Worm (Caenorhabditis elegans) whole organism, late embryonic: ENCODE results near the gene C06E2.5.

Experiments used
- C08G9.2 ChIP-seq: sonication (generic microtip); optimal IDR thresholded peaks from 2 replicates; lab custom pipeline; 2016; ENCODE audit warnings: mild to moderate bottlenecking, missing genetic modification characterization, moderate library complexity, missing compliant biosample characterization
- C38D4.7 ChIP-seq: fragments of 200-800 bp; sonication (Bioruptor generic); optimal IDR thresholded peaks from 2 replicates; lab custom pipeline; 2018; ENCODE audit warnings: mild to moderate bottlenecking, missing genetic modification characterization, moderate library complexity, missing compliant biosample characterization
- F13H6.1 ChIP-seq: sonication (generic microtip); optimal IDR thresholded peaks from 2 replicates; lab custom pipeline; 2016; ENCODE audit warnings: missing genetic modification characterization, missing compliant biosample characterization
- K02D7.2 ChIP-seq: sonication (generic microtip); optimal IDR thresholded peaks from 2 replicates; lab custom pipeline; 2017; ENCODE audit warnings: mild to moderate bottlenecking, missing genetic modification characterization, missing compliant biosample characterization
- K09A11.1 ChIP-seq: sonication (generic microtip); optimal IDR thresholded peaks from 2 replicates; lab custom pipeline; 2017; ENCODE audit warnings: antibody characterized with exemption, mild to moderate bottlenecking, missing genetic modification characterization, missing compliant biosample characterization; ENCODE audit not compliant: insufficient read depth
- ama-1 ChIP-seq: fragments of 150-350 bp; optimal IDR thresholded peaks from 2 replicates; lab custom pipeline; 2014
- ceh-14 ChIP-seq: sonication (generic microtip); optimal IDR thresholded peaks from 2 replicates; lab custom pipeline; 2016; ENCODE audit warnings: missing genotype, missing genetic modification characterization, missing compliant biosample characterization
- ceh-18 ChIP-seq: sonication (generic microtip); optimal IDR thresholded peaks from 2 replicates; lab custom pipeline; 2016; ENCODE audit warnings: missing genetic modification characterization, missing compliant biosample characterization
- ceh-2 ChIP-seq: sonication (generic microtip); optimal IDR thresholded peaks from 2 replicates; lab custom pipeline; 2016; ENCODE audit warnings: missing genotype, missing genetic modification characterization, missing compliant biosample characterization
- ceh-22 ChIP-seq: sonication (generic microtip); optimal IDR thresholded peaks from 2 replicates; lab custom pipeline; 2017; ENCODE audit warnings: missing biosample characterization, missing genetic modification characterization
- ceh-31 ChIP-seq: sonication (generic microtip); optimal IDR thresholded peaks from 2 replicates; lab custom pipeline; 2016; ENCODE audit warnings: missing genetic modification characterization, missing compliant biosample characterization
- ceh-34 ChIP-seq: sonication (generic microtip); optimal IDR thresholded peaks from 2 replicates; lab custom pipeline; 2016; ENCODE audit warnings: mild to moderate bottlenecking, missing genetic modification characterization, missing compliant biosample characterization
- ceh-45 ChIP-seq: fragments of 200-800 bp; sonication (Bioruptor generic); IDR thresholded peaks from 2 replicates; pipeline ENCODE4 v1.3.6; 2022; ENCODE audit warnings: missing genetic modification reagents, missing genetic modification characterization, missing compliant biosample characterization
- ceh-48 ChIP-seq: sonication (generic microtip); optimal IDR thresholded peaks from 2 replicates; lab custom pipeline; 2016; ENCODE audit warnings: missing genetic modification characterization, inconsistent platforms, missing compliant biosample characterization
- ceh-6 ChIP-seq: fragments of 200-800 bp; sonication (Bioruptor generic); optimal IDR thresholded peaks from 2 replicates; lab custom pipeline; 2018; ENCODE audit warnings: mild to moderate bottlenecking, missing genetic modification characterization, missing compliant biosample characterization
- che-1 ChIP-seq: sonication (generic microtip); optimal IDR thresholded peaks from 2 replicates; lab custom pipeline; 2016; ENCODE audit warnings: mild to moderate bottlenecking, missing genetic modification characterization, missing compliant biosample characterization
- dmd-4 ChIP-seq: sonication (generic microtip); optimal IDR thresholded peaks from 2 replicates; lab custom pipeline; 2016; ENCODE audit warnings: borderline replicate concordance, missing genetic modification characterization, missing compliant biosample characterization
- dve-1 ChIP-seq: sonication (generic microtip); optimal IDR thresholded peaks from 2 replicates; lab custom pipeline; 2017; ENCODE audit warnings: antibody characterized with exemption, mild to moderate bottlenecking, missing genetic modification characterization, missing compliant biosample characterization
- elt-2 ChIP-seq: sonication (generic microtip); optimal IDR thresholded peaks from 2 replicates; lab custom pipeline; 2016; ENCODE audit warnings: missing genetic modification reagents, missing genetic modification characterization, missing compliant biosample characterization
- elt-4 ChIP-seq: sonication (generic microtip); optimal IDR thresholded peaks from 2 replicates; lab custom pipeline; 2016; ENCODE audit warnings: missing genetic modification characterization, missing compliant biosample characterization
- ets-4 ChIP-seq: sonication (generic microtip); optimal IDR thresholded peaks from 2 replicates; lab custom pipeline; 2016; ENCODE audit warnings: missing genetic modification characterization, missing compliant biosample characterization
- eyg-1 ChIP-seq: sonication (generic microtip); optimal IDR thresholded peaks from 2 replicates; lab custom pipeline; 2016; ENCODE audit warnings: missing genotype, missing genetic modification characterization, missing compliant biosample characterization
- fax-1 ChIP-seq: sonication (generic microtip); optimal IDR thresholded peaks from 2 replicates; lab custom pipeline; 2016; ENCODE audit warnings: missing genotype, missing genetic modification characterization, missing compliant biosample characterization
- fkh-6 ChIP-seq: sonication (generic microtip); optimal IDR thresholded peaks from 2 replicates; lab custom pipeline; 2016; ENCODE audit warnings: missing genetic modification characterization, missing compliant biosample characterization
- hlh-13 ChIP-seq: fragments of 200-800 bp; sonication (Bioruptor generic); optimal IDR thresholded peaks from 2 replicates; lab custom pipeline; 2018; ENCODE audit warnings: mild to moderate bottlenecking, missing genetic modification characterization, missing compliant biosample characterization
- hlh-15 ChIP-seq: sonication (generic microtip); optimal IDR thresholded peaks from 2 replicates; lab custom pipeline; 2016; ENCODE audit warnings: missing genetic modification characterization, missing compliant biosample characterization
- hlh-30 ChIP-seq: sonication (generic microtip); optimal IDR thresholded peaks from 2 replicates; lab custom pipeline; 2017; ENCODE audit warnings: antibody characterized with exemption, missing genetic modification characterization, missing compliant biosample characterization; ENCODE audit not compliant: insufficient read depth
- hlh-6 ChIP-seq: sonication (generic microtip); optimal IDR thresholded peaks from 2 replicates; lab custom pipeline; 2016; ENCODE audit warnings: missing genotype, missing genetic modification characterization, missing compliant biosample characterization
- lim-6 ChIP-seq: sonication (generic microtip); optimal IDR thresholded peaks from 2 replicates; lab custom pipeline; 2016; ENCODE audit warnings: missing genetic modification characterization, missing compliant biosample characterization
- lin-11 ChIP-seq: fragments of 200-800 bp; sonication (Bioruptor generic); optimal IDR thresholded peaks from 2 replicates; lab custom pipeline; 2018; ENCODE audit warnings: mild to moderate bottlenecking, missing genetic modification characterization, missing compliant biosample characterization
- nhr-232 ChIP-seq: sonication (generic microtip); optimal IDR thresholded peaks from 2 replicates; lab custom pipeline; 2016; ENCODE audit warnings: missing genetic modification characterization, missing compliant biosample characterization
- pag-3 ChIP-seq: sonication (generic microtip); optimal IDR thresholded peaks from 2 replicates; lab custom pipeline; 2016; ENCODE audit warnings: missing compliant biosample characterization, missing genetic modification characterization, borderline replicate concordance
- pat-9 ChIP-seq: fragments of 200-800 bp; sonication (Bioruptor generic); optimal IDR thresholded peaks from 2 replicates; lab custom pipeline; 2018; ENCODE audit warnings: mild to moderate bottlenecking, missing genetic modification characterization, moderate library complexity, missing compliant biosample characterization
- pha-2 ChIP-seq: sonication (generic microtip); optimal IDR thresholded peaks from 2 replicates; lab custom pipeline; 2017; ENCODE audit warnings: mild to moderate bottlenecking, missing genetic modification characterization, missing compliant biosample characterization
- rnt-1 ChIP-seq: sonication (generic microtip); optimal IDR thresholded peaks from 2 replicates; lab custom pipeline; 2016; ENCODE audit warnings: missing genetic modification characterization, missing compliant biosample characterization
- sox-2 ChIP-seq: fragments of 200-800 bp; sonication (Bioruptor generic); IDR thresholded peaks from 2 replicates; pipeline ENCODE4 v1.3.6; 2022; ENCODE audit warnings: missing genetic modification reagents, missing genetic modification characterization, missing compliant biosample characterization
- syd-9 ChIP-seq: sonication (generic microtip); optimal IDR thresholded peaks from 2 replicates; lab custom pipeline; 2016; ENCODE audit warnings: mild to moderate bottlenecking, missing genetic modification characterization, moderate library complexity, missing compliant biosample characterization
- tbx-2 ChIP-seq: sonication (generic microtip); optimal IDR thresholded peaks from 2 replicates; lab custom pipeline; 2016; ENCODE audit warnings: missing genetic modification characterization, missing compliant biosample characterization
- tbx-7 ChIP-seq: sonication (generic microtip); optimal IDR thresholded peaks from 2 replicates; lab custom pipeline; 2016; ENCODE audit warnings: missing genotype, missing genetic modification characterization, missing compliant biosample characterization
- unc-3 ChIP-seq, 2 experiments: fragments of 200-800 bp in 1 of 2; sonication (Bioruptor generic) in 1 of 2; sonication (generic microtip) in 1 of 2; conservative IDR thresholded peaks in 1 of 2; optimal IDR thresholded peaks in 1 of 2; 2 replicates each; pipeline versions ENCODE4 v1.3.6 to Lab custom; 2016 to 2022; ENCODE audit warnings: missing compliant biosample characterization in 2 of 2, missing genetic modification characterization in 2 of 2, missing genetic modification reagents in 1 of 2
- unc-42 ChIP-seq: sonication (generic microtip); optimal IDR thresholded peaks from 2 replicates; lab custom pipeline; 2016; ENCODE audit warnings: missing genotype, missing genetic modification characterization, missing compliant biosample characterization
- unc-86 ChIP-seq: sonication (generic microtip); optimal IDR thresholded peaks from 2 replicates; lab custom pipeline; 2016; ENCODE audit warnings: missing genetic modification characterization, missing compliant biosample characterization
- ztf-16 ChIP-seq: sonication (generic microtip); optimal IDR thresholded peaks from 2 replicates; lab custom pipeline; 2017; ENCODE audit warnings: missing genetic modification characterization, missing compliant biosample characterization

C06E2.5 gene

ce11 chrX:8857904-8858612 is at the start of gene C06E2.5:
Gene C06E2.5 (minus strand): TSS chrX:8857954.
- TF ChIP-seq syd-9 (tag; lab: Kevin White, UChicago), result no peak
- TF ChIP-seq, all 69 proteins: peak for 0

ce11 chrX:8905089-8905488 is 47.3 kb upstream of the C06E2.5 start, which contains the start of gene ensh-1:
Gene ensh-1 (plus strand): TSS chrX:8905389.
- TF ChIP-seq hlh-15 (tag; lab: Kevin White, UChicago), result no peak
- TF ChIP-seq pha-2 (tag; lab: Kevin White, UChicago), result no peak
- no peak for TF ChIP-seq unc-86 (tag; lab: Kevin White, UChicago)
- no peak for TF ChIP-seq ceh-6 (GFP tag; lab: Kevin White, UChicago)
- TF ChIP-seq ztf-16 (tag; lab: Kevin White, UChicago), result no peak
- TF ChIP-seq ceh-2 (tag; lab: Kevin White, UChicago), result no peak
- TF ChIP-seq hlh-13 (GFP tag; lab: Kevin White, UChicago), result no peak
- no peak for TF ChIP-seq elt-4 (tag; lab: Kevin White, UChicago)
- TF ChIP-seq hlh-30 (tag; lab: Kevin White, UChicago), result no peak
- no peak for TF ChIP-seq ceh-31 (tag; lab: Kevin White, UChicago)
- no peak for TF ChIP-seq dve-1 (tag; lab: Kevin White, UChicago)
- TF ChIP-seq tbx-2 (tag; lab: Kevin White, UChicago), result no peak
- TF ChIP-seq ceh-48 (tag; lab: Kevin White, UChicago), result no peak
- TF ChIP-seq fax-1 (tag; lab: Kevin White, UChicago), result no peak

- TF ChIP-seq unc-42 (tag; lab: Kevin White, UChicago) (no peak), hlh-15 (tag; lab: Kevin White, UChicago) (no peak), hlh-13 (GFP tag; lab: Kevin White, UChicago) (no peak), pag-3 (tag; lab: Kevin White, UChicago) (no peak), unc-3 (GFP tag; conservative IDR thresholded peaks at IDR 0.05; lab: Robert Waterston, UW) (no peak), unc-3 (tag; optimal IDR thresholded peaks at IDR 0.05; lab: Kevin White, UChicago) (no peak), eyg-1 (tag; lab: Kevin White, UChicago) (no peak), tbx-7 (no peak), elt-2 (tag; lab: Kevin White, UChicago) (no peak), lin-11 (tag; lab: Kevin White, UChicago) (no peak), ceh-14 (tag; lab: Kevin White, UChicago) (no peak), C38D4.7 (GFP tag; lab: Kevin White, UChicago) (no peak), ceh-18 (no peak), K02D7.2 (tag; lab: Kevin White, UChicago) (no peak), pat-9 (tag; lab: Kevin White, UChicago) (no peak), sox-2 (GFP tag; lab: Robert Waterston, UW) (no peak), dmd-4 (no peak), hlh-6 (no peak), rnt-1 (tag; lab: Kevin White, UChicago) (no peak), che-1 (no peak), ets-4 (tag; lab: Kevin White, UChicago) (no peak)
- TF ChIP-seq, all 69 proteins: peak for 0
Observed at ce11 chrX:8902920-8903319, 45.2 kb upstream of the C06E2.5 start.

- TF ChIP-seq ceh-31 (tag; lab: Kevin White, UChicago) (no peak), nhr-232 (tag; lab: Kevin White, UChicago) (no peak), ceh-22 (tag; lab: Kevin White, UChicago) (no peak), hlh-6 (no peak), elt-2 (tag; lab: Kevin White, UChicago) (no peak), lim-6 (no peak), tbx-7 (no peak), dmd-4 (no peak), ama-1 (lab: Kevin White, UChicago) (no peak), syd-9 (tag; lab: Kevin White, UChicago) (no peak), fax-1 (tag; lab: Kevin White, UChicago) (no peak), K09A11.1 (tag; lab: Kevin White, UChicago) (no peak), F13H6.1 (tag; lab: Kevin White, UChicago) (no peak), ceh-45 (no peak), C08G9.2 (no peak), fkh-6 (tag; lab: Kevin White, UChicago) (no peak), ceh-34 (tag; lab: Kevin White, UChicago) (no peak)
Observed at ce11 chrX:8892808-8893207, 35.1 kb upstream of the C06E2.5 start, which contains the start of gene C13E3.1. Gene C13E3.1 (plus strand): TSS chrX:8893108.
